Fruit fly (Drosophila melanogaster) S2 (cell line): ENCODE measurements around the gene CG6933.

ENCODE experiments used
- CG8478 ChIP-seq: fragments of >200 bp; optimal IDR thresholded peaks from 2 replicates; lab custom pipeline; 2018
- CTCF ChIP-seq, 2 experiments: fragments of >200 bp; optimal IDR thresholded peaks; 2 replicates each; lab custom pipeline; 2018

DNA sequence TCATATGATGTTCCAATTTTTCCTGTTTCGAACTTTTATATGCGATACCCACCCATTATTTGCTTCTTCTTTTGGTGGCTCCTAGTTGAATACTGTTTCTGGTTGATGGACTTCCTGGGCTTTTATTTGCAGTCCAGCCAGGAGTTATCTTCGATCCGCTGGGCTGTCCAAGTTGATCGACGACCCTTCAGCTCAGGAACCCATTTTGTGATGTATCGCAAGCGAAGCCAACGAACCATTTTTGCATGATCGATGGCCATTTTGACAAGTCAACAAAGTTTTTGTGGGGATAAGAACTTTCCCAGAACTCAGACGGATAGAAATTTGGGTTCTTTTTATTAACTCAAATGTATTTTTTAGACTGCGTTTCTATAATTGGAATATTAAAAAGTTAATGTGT lies 14.3 kb downstream of the CG6933 start, which contains the start of gene CG7290:
- TF ChIP-seq CG8478 (lab: Kevin White, UChicago), result no peak
- TF ChIP-seq CTCF (optimal IDR thresholded peaks at IDR 0.05; lab: Kevin White, UChicago), result no peak
